Fruit fly (Drosophila melanogaster): ENCODE results near the gene Smr.

The Smr gene

DNA sequence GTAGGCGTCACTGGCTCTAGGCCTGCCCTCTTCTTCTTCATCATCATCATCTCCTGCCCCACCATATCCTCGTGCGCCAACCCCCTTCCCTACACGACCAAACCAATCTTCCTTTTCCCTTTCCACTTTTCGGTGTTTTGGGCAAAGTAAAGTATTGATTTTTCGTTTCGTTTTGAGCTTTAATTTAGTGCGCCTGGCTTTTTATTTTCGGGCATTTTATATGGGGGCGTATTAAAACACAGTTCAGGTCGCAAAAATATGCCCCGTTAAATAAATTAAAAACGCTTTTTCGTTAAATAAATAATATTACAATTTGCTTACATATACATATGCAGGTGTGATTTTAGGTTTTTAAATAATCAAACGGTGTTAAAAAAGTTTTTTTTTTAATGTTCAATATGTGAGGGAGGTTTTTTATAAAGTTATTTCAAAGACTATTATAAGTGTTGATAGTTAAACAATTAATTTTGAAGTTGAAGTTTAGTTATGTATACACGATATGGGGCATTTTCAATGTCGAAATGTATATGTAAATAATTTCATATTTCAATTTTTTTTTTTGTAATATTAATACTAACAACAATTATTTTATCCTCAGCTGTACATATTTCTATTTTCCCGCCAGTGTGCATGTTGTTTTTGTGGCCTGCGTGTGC is 4.6 kb downstream of the Smr start (continued):
- TF ChIP-seq Hey (tag; optimal IDR thresholded peaks at IDR 0.05), result no peak
- TF ChIP-seq tgo (GFP tag; IDR thresholded peaks at IDR 0.05), result peak; percentile 60
- no peak for TF ChIP-seq al (GFP tag; IDR thresholded peaks at IDR 0.05)
- peak; percentile 27; the same call in 1 of the 2 replicates for TF ChIP-seq CG10366 (GFP tag; IDR thresholded peaks at IDR 0.05)
- no peak for TF ChIP-seq CG34376 (GFP tag; optimal IDR thresholded peaks at IDR 0.05)
- no peak for TF ChIP-seq Dbx (GFP tag; IDR thresholded peaks at IDR 0.05)
- TF ChIP-seq Bdp1 (GFP tag; optimal IDR thresholded peaks at IDR 0.05), result no peak
- TF ChIP-seq run (tag; optimal IDR thresholded peaks at IDR 0.05), result peak; percentile 75
- no peak for TF ChIP-seq CG13123 (GFP tag; optimal IDR thresholded peaks at IDR 0.05)
- no peak for TF ChIP-seq Myb (GFP tag; optimal IDR thresholded peaks at IDR 0.05)
- TF ChIP-seq CG11456 (GFP tag; IDR thresholded peaks at IDR 0.05), result no peak
- no peak for TF ChIP-seq CG1792 (GFP tag; optimal IDR thresholded peaks at IDR 0.05)
- TF ChIP-seq CG11247 (GFP tag; IDR thresholded peaks at IDR 0.05), result no peak
- TF ChIP-seq CG6272 (GFP tag; IDR thresholded peaks at IDR 0.05), result no peak
- peak; percentile 78 for TF ChIP-seq CG17385 (GFP tag; optimal IDR thresholded peaks at IDR 0.05)
- TF ChIP-seq slou (GFP tag; optimal IDR thresholded peaks at IDR 0.05), result no peak
- TF ChIP-seq dm (GFP tag; optimal IDR thresholded peaks at IDR 0.05), result no peak
- TF ChIP-seq Lim3 (GFP tag; IDR thresholded peaks at IDR 0.05), result no peak
- 0 out of 3 replicates have a peak, but pooled peaks have one; percentile 27 for TF ChIP-seq CG14050 (GFP tag; IDR thresholded peaks at IDR 0.05)
- 0 out of 2 replicates have a peak, but pooled peaks have one; percentile 9 for TF ChIP-seq ttk (GFP tag; IDR thresholded peaks at IDR 0.05)
- peak; percentile 22 for TF ChIP-seq CG8290 (GFP tag; optimal IDR thresholded peaks at IDR 0.05)
- no peak for TF ChIP-seq CG8290 (tag; optimal IDR thresholded peaks at IDR 0.05)
- no peak for TF ChIP-seq sc (optimal IDR thresholded peaks at IDR 0.05)
- peak; percentile 57 for TF ChIP-seq sc (GFP tag; optimal IDR thresholded peaks at IDR 0.05)
- no peak for TF ChIP-seq prd (optimal IDR thresholded peaks at IDR 0.05)
- TF ChIP-seq prd (GFP tag; IDR thresholded peaks at IDR 0.05), result peak; percentile 50; the same call in 2 of the 3 replicates
- TF ChIP-seq rib (GFP tag; IDR thresholded peaks at IDR 0.05), result no peak
- TF ChIP-seq Fer2 (tag; optimal IDR thresholded peaks at IDR 0.05), result peak; percentile 12
- TF ChIP-seq ATbp (GFP tag; optimal IDR thresholded peaks at IDR 0.05), result peak; percentile 64
- TF ChIP-seq GATAe (GFP tag; conservative IDR thresholded peaks at IDR 0.05), result no peak
- TF ChIP-seq CG8359 (GFP tag; optimal IDR thresholded peaks at IDR 0.05; ENCODE audit: borderline replicate concordance), result peak; percentile 38
- no peak for TF ChIP-seq zf30C (GFP tag; optimal IDR thresholded peaks at IDR 0.05)
- TF ChIP-seq slbo (GFP tag; IDR thresholded peaks at IDR 0.05), result peak; percentile 63
- peak; percentile 60 for TF ChIP-seq Fer3 (tag; optimal IDR thresholded peaks at IDR 0.05)
- TF ChIP-seq nerfin-2 (GFP tag; IDR thresholded peaks at IDR 0.05; ENCODE audit: partially characterized antibody), result no peak
- TF ChIP-seq CG3163 (GFP tag; optimal IDR thresholded peaks at IDR 0.05), result no peak
- peak; percentile 88 for TF ChIP-seq CoRest (tag; optimal IDR thresholded peaks at IDR 0.05)
- no peak for TF ChIP-seq CG13894 (tag; optimal IDR thresholded peaks at IDR 0.05)
- TF ChIP-seq Oli (tag; optimal IDR thresholded peaks at IDR 0.05), result peak; percentile 83
- TF ChIP-seq MESR4 (GFP tag; optimal IDR thresholded peaks at IDR 0.05), result no peak
- peak; percentile 46 for TF ChIP-seq Deaf1 (tag; optimal IDR thresholded peaks at IDR 0.05)
- TF ChIP-seq gsb-n (tag; optimal IDR thresholded peaks at IDR 0.05), result peak; percentile 78
- no peak for TF ChIP-seq aop (GFP tag; IDR thresholded peaks at IDR 0.05)
- no peak for TF ChIP-seq CG3407 (GFP tag; optimal IDR thresholded peaks at IDR 0.05)
- no peak for TF ChIP-seq ham (GFP tag; IDR thresholded peaks at IDR 0.05)
- TF ChIP-seq tio (GFP tag; optimal IDR thresholded peaks at IDR 0.05), result peak; percentile 58
- TF ChIP-seq CG4424 (GFP tag; optimal IDR thresholded peaks at IDR 0.05), result peak; percentile 64
- TF ChIP-seq CG6689 (GFP tag; IDR thresholded peaks at IDR 0.05), result peak; percentile 70
- TF ChIP-seq vvl (GFP tag; IDR thresholded peaks at IDR 0.05), result peak; percentile 62
- peak; percentile 92 for TF ChIP-seq CG2678 (tag; optimal IDR thresholded peaks at IDR 0.05)
- peak; percentile 81 for TF ChIP-seq CG3281 (GFP tag; optimal IDR thresholded peaks at IDR 0.05)
- TF ChIP-seq ewg (GFP tag; optimal IDR thresholded peaks at IDR 0.05), result peak; percentile 62
